Fruit fly (Drosophila melanogaster) ovary, adult (tissue): ENCODE results near the gene CG14770.

Source experiments
- CG17801 ChIP-seq: fragments of 200-800 bp; optimal IDR thresholded peaks from 2 replicates; lab custom pipeline; 2019; ENCODE audit warnings: missing biosample characterization, mild to moderate bottlenecking, missing genetic modification characterization, moderate library complexity; ENCODE audit not compliant: partially characterized antibody

CG14770 gene

dm6 chrX:1405779-1406178, 36.7 kb downstream of the CG14770 start:
- no peak for TF ChIP-seq CG17801 (GFP tag; lab: Kevin White, UChicago)

DNA sequence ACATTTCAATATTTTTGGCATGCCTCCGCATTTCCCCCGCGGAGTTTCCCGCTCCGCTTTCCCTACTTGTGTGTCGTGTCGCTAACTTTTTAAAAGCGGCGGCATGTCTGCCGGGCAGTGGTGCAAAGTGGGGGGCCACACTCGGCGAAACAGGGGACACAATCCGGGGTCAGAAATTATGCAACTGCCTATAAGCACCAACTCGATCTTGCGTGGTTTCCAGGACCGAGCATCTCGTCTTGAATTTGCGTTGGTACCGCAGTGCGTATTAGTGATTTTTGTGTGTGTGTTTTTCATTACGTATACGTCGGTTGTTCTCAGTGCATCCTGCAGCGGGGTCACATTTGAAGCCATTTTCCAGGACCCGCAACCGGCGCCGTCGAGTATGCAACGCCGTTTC, 38.6 kb downstream of the CG14770 start:
- no peak for TF ChIP-seq CG17801 (GFP tag; lab: Kevin White, UChicago)

dm6 chrX:1408964-1409363, 39.9 kb downstream of the CG14770 start, which contains the start of gene futsch:
futsch (plus strand) TSS chrX:1409069.
- no peak for TF ChIP-seq CG17801 (GFP tag; lab: Kevin White, UChicago)

DNA sequence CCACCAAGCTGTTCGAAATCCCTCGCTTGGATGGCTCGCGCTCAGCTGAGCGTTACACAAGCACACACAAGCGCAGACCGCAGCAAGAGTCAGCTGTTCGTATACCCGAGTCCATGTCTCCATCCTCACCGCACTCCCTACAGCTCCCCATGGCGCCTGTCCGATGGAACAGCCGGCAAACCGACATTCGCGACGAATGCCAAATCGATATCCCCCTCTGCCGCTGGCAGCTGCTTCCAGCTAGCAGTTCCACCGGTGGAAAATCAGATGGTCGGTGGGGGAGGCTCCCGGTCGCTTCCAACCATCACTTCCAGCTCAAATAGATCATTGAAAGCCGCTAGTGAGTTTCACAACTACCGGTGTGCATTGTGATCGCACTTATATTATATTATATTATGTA, 41.3 kb downstream of the CG14770 start:
- TF ChIP-seq CG17801 (GFP tag; lab: Kevin White, UChicago): no peak

DNA sequence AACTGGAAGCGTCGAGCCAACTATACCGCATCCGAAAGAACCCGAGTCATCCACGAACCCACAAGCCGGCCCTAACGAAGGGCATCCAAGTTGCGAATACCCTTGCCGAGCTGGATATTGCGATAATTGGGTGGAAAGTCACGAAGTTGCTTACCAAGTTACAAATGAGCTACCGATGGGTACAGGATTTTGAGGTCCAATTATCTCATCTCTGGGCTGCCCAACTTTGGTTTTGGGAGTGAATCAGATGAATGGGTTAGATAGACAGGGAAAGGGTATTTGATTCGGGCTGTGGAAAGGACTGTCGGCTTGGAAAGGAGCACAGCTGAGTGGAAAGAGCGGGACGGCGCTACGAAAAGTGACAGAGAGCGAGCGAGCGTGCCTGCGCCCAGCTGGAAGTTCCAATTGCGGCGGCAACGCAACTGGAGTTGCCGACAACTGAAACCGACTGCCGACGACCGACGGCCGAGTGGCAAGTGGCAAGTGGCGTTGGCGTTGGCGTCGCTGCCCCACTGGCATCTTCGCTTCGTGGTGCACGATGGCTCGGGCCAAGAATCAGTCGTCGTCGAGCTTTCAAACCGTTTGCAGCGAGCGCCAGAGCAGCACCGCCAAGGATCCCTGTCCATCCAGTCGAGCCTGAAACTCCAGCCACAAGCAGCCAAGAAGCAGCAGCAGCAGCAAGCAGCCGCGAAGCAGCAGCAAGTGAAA, 42.3 kb downstream of the CG14770 start:
- TF ChIP-seq CG17801 (GFP tag; lab: Kevin White, UChicago): no peak

DNA sequence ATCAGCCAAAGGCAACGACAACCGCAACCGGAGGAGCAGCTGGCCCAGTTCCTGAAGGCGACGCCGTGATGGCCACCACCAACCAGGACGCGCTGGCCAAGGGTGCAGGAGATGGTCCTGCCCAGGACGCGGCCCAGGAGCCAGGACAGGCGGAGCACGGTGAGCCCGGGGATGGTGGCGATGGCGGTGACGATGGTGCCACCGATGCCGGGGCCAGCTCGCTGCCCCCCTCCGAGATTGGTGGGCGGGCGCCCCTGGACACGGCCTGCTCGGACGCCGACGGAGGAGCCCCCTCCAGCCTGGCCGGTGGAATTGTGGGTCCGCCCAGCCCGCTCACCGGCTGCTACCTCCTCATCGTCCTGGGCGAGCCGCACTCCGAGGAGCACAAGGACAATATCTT, 45.2 kb downstream of the CG14770 start:
- no peak for TF ChIP-seq CG17801 (GFP tag; lab: Kevin White, UChicago)
